Worm (Caenorhabditis elegans) whole organism, L3 larva: ENCODE data around the gene lrx-1.

Experiments used
- aly-2 ChIP-seq: fragments of 150-350 bp; optimal IDR thresholded peaks from 2 replicates; lab custom pipeline; 2014; ENCODE audit warnings: missing biosample characterization, missing genetic modification characterization
- ceh-82 ChIP-seq: fragments of 150-350 bp; optimal IDR thresholded peaks from 2 replicates; lab custom pipeline; 2014; ENCODE audit warnings: missing biosample characterization, missing genetic modification characterization
- ceh-9 ChIP-seq: sonication (generic microtip); optimal IDR thresholded peaks from 2 replicates; lab custom pipeline; 2018; ENCODE audit warnings: missing biosample characterization, missing genetic modification characterization
- elt-3 ChIP-seq, 3 experiments: fragments of 150-350 bp in 1 of 3; sonication (generic microtip) in 2 of 3; optimal IDR thresholded peaks; 2 replicates in 2 of 3; 4 replicates in 1 of 3; lab custom pipeline; 2014 to 2017; ENCODE audit warnings: missing biosample characterization in 3 of 3, missing genetic modification characterization in 3 of 3
- fkh-2 ChIP-seq: fragments of 150-350 bp; optimal IDR thresholded peaks from 2 replicates; lab custom pipeline; 2014; ENCODE audit warnings: missing biosample characterization, missing genetic modification reagents, missing genetic modification characterization
- fos-1 ChIP-seq: fragments of 150-350 bp; optimal IDR thresholded peaks from 2 replicates; lab custom pipeline; 2014; ENCODE audit warnings: missing biosample characterization, missing genetic modification characterization
- mml-1 ChIP-seq: fragments of 150-350 bp; sonication (generic microtip); optimal IDR thresholded peaks from 3 replicates; lab custom pipeline; 2014; ENCODE audit warnings: missing biosample characterization, missing genetic modification characterization
- nhr-11 ChIP-seq: fragments of 150-350 bp; optimal IDR thresholded peaks from 2 replicates; lab custom pipeline; 2014; ENCODE audit warnings: missing biosample characterization, missing genetic modification characterization
- nhr-237 ChIP-seq: fragments of 150-350 bp; optimal IDR thresholded peaks from 2 replicates; lab custom pipeline; 2014; ENCODE audit warnings: missing biosample characterization, missing genetic modification characterization
- pqm-1 ChIP-seq: fragments of 150-350 bp; optimal IDR thresholded peaks from 2 replicates; lab custom pipeline; 2017; ENCODE audit warnings: missing biosample characterization, missing genetic modification characterization, inconsistent platforms

ce11 chrV:12258922-12259321 is 6.5 kb downstream of the lrx-1 start, which contains the start of gene ugt-56:
- no peak for TF ChIP-seq ceh-82 (tag; lab: Kevin White, UChicago)
- no peak for TF ChIP-seq fos-1 (tag; lab: Kevin White, UChicago)
- no peak for TF ChIP-seq nhr-237 (tag; lab: Kevin White, UChicago)
- no peak for TF ChIP-seq elt-3 (tag; optimal IDR thresholded peaks at IDR 0.05; lab: Kevin White, UChicago)
- TF ChIP-seq mml-1 (tag; lab: Kevin White, UChicago), result no peak
- no peak for TF ChIP-seq aly-2
- TF ChIP-seq ceh-9 (tag; lab: Kevin White, UChicago), result no peak
- no peak for TF ChIP-seq fkh-2 (tag; lab: Kevin White, UChicago)
- no peak for TF ChIP-seq pqm-1 (tag; lab: Kevin White, UChicago)
- TF ChIP-seq nhr-11 (tag; lab: Kevin White, UChicago), result no peak
